ENCODE assay signal across 1 fruit fly cellular context in genomic region chr2L:9438227-9438626, dm6.
TF ChIP-seq lines count a peak whose summit lies in the region.

No protein-coding gene starts in this region.

TF ChIP-seq in whole organism, embryonic, 481 proteins besides CTCF, POLR2A, EP300 and RAD21 (continued from another document):
- TF ChIP-seq gcm2 (GFP tag; optimal IDR thresholded peaks at IDR 0.05; lab: Kevin White, UChicago) = no peak
- TF ChIP-seq CG12104 (GFP tag; optimal IDR thresholded peaks at IDR 0.05; lab: Kevin White, UChicago) = no peak
- no peak for TF ChIP-seq en (GFP tag; optimal IDR thresholded peaks at IDR 0.05; lab: Kevin White, UChicago)
- no peak for TF ChIP-seq bowl (GFP tag; IDR thresholded peaks at IDR 0.05; lab: Robert Waterston, UW)
- no peak for TF ChIP-seq Gug (GFP tag; IDR thresholded peaks at IDR 0.05; lab: Robert Waterston, UW)
- no peak for TF ChIP-seq H2.0 (GFP tag; IDR thresholded peaks at IDR 0.05; lab: Robert Waterston, UW)
- TF ChIP-seq CG3995 (GFP tag; optimal IDR thresholded peaks at IDR 0.05; lab: Kevin White, UChicago) = no peak
- no peak for TF ChIP-seq Hand (GFP tag; optimal IDR thresholded peaks at IDR 0.05; lab: Kevin White, UChicago)
- no peak for TF ChIP-seq chn (GFP tag; optimal IDR thresholded peaks at IDR 0.05; lab: Kevin White, UChicago)
- TF ChIP-seq Doc2 (GFP tag; IDR thresholded peaks at IDR 0.05; lab: Robert Waterston, UW) = no peak
- no peak for TF ChIP-seq zen (tag; optimal IDR thresholded peaks at IDR 0.05; lab: Kevin White, UChicago)
- no peak for TF ChIP-seq CG10979 (tag; optimal IDR thresholded peaks at IDR 0.05; lab: Kevin White, UChicago)
- no peak for TF ChIP-seq CG5180 (GFP tag; optimal IDR thresholded peaks at IDR 0.05; lab: Kevin White, UChicago)
- no peak for TF ChIP-seq br (optimal IDR thresholded peaks at IDR 0.05; lab: Kevin White, UChicago)
- TF ChIP-seq Hmx (GFP tag; optimal IDR thresholded peaks at IDR 0.05; lab: Kevin White, UChicago) = no peak
- TF ChIP-seq CG3847 (GFP tag; IDR thresholded peaks at IDR 0.05; lab: Robert Waterston, UW) = no peak
- TF ChIP-seq CG7357 (GFP tag; IDR thresholded peaks at IDR 0.05; lab: Robert Waterston, UW) = 0 out of 3 replicates have a peak, but pooled peaks have one; percentile 7
- TF ChIP-seq CG30403 (GFP tag; optimal IDR thresholded peaks at IDR 0.05; lab: Kevin White, UChicago) = no peak
- TF ChIP-seq CG11247 (GFP tag; IDR thresholded peaks at IDR 0.05; lab: Robert Waterston, UW) = no peak
- peak; percentile 31 for TF ChIP-seq gem (tag; optimal IDR thresholded peaks at IDR 0.05; lab: Kevin White, UChicago)
- TF ChIP-seq CG15269 (tag; optimal IDR thresholded peaks at IDR 0.05; lab: Kevin White, UChicago) = peak; percentile 5
- TF ChIP-seq CG1024 (GFP tag; IDR thresholded peaks at IDR 0.05; lab: Robert Waterston, UW) = no peak
- no peak for TF ChIP-seq CG17802 (tag; optimal IDR thresholded peaks at IDR 0.05; lab: Kevin White, UChicago)
- no peak for TF ChIP-seq sisA (GFP tag; IDR thresholded peaks at IDR 0.05; lab: Robert Waterston, UW)
- TF ChIP-seq ftz-f1 (GFP tag; optimal IDR thresholded peaks at IDR 0.05; lab: Kevin White, UChicago) = no peak
- no peak for TF ChIP-seq CG1792 (GFP tag; optimal IDR thresholded peaks at IDR 0.05; lab: Kevin White, UChicago)
- TF ChIP-seq pan (optimal IDR thresholded peaks at IDR 0.05; lab: Kevin White, UChicago) = no peak
- TF ChIP-seq pan (GFP tag; optimal IDR thresholded peaks at IDR 0.05 in 1 of 2, IDR thresholded peaks at IDR 0.05 in 1 of 2) = no peak
- TF ChIP-seq MESR4 (GFP tag; optimal IDR thresholded peaks at IDR 0.05; lab: Kevin White, UChicago) = no peak
- TF ChIP-seq Hr51 (GFP tag; optimal IDR thresholded peaks at IDR 0.05; lab: Kevin White, UChicago) = peak in 1 of 2 experiments; percentile 6
- no peak for TF ChIP-seq CG11085 (GFP tag; IDR thresholded peaks at IDR 0.05; lab: Robert Waterston, UW)
- TF ChIP-seq sens-2 (GFP tag; IDR thresholded peaks at IDR 0.05; lab: Robert Waterston, UW) = no peak
- no peak for TF ChIP-seq Atf3 (GFP tag; optimal IDR thresholded peaks at IDR 0.05; lab: Kevin White, UChicago)
- no peak for TF ChIP-seq CG4854 (GFP tag; optimal IDR thresholded peaks at IDR 0.05; lab: Kevin White, UChicago)
- TF ChIP-seq ato (GFP tag; IDR thresholded peaks at IDR 0.05; lab: Robert Waterston, UW; ENCODE audit: partially characterized antibody) = no peak
- no peak for TF ChIP-seq fu2 (GFP tag; optimal IDR thresholded peaks at IDR 0.05; lab: Kevin White, UChicago)
- no peak for TF ChIP-seq CG15073 (GFP tag; optimal IDR thresholded peaks at IDR 0.05; lab: Kevin White, UChicago)
- TF ChIP-seq btn (GFP tag; optimal IDR thresholded peaks at IDR 0.05; lab: Kevin White, UChicago) = no peak
- no peak for TF ChIP-seq Ets97D (GFP tag; optimal IDR thresholded peaks at IDR 0.05; lab: Kevin White, UChicago)
- no peak for TF ChIP-seq CkIIα-i1 (GFP tag; IDR thresholded peaks at IDR 0.05; lab: Robert Waterston, UW)
